Fruit fly (Drosophila melanogaster) whole organism, prepupa: Measurements from ENCODE around the gene CG2082.

Source experiments
- Blimp-1 ChIP-seq: fragments of 200-800 bp; sonication (Bioruptor generic); optimal IDR thresholded peaks from 3 replicates; lab custom pipeline; 2017; ENCODE audit warnings: missing biosample characterization, missing genetic modification characterization, mild to moderate bottlenecking, moderate library complexity, missing genetic modification reagents
- CG10631 ChIP-seq: fragments of 200-800 bp; sonication (Bioruptor generic); optimal IDR thresholded peaks from 2 replicates; lab custom pipeline; 2016; ENCODE audit warnings: missing biosample characterization, missing genetic modification characterization
- CG10669 ChIP-seq: fragments of 200-800 bp; sonication (Bioruptor generic); optimal IDR thresholded peaks from 3 replicates; lab custom pipeline; 2018; ENCODE audit warnings: missing biosample characterization, mild to moderate bottlenecking, missing genetic modification characterization, moderate library complexity
- CG11294 ChIP-seq: fragments of 200-800 bp; sonication (Bioruptor generic); IDR thresholded peaks from 2 replicates; pipeline ENCODE4 v1.3.6; 2022; ENCODE audit warnings: missing biosample characterization, missing genetic modification characterization
- CG11762 ChIP-seq: fragments of 200-800 bp; sonication (Bioruptor generic); optimal IDR thresholded peaks from 3 replicates; lab custom pipeline; 2016; ENCODE audit warnings: missing biosample characterization, missing genetic modification characterization; ENCODE audit not compliant: insufficient read depth
- CG1621 ChIP-seq: fragments of 200-800 bp; sonication (Bioruptor generic); optimal IDR thresholded peaks from 3 replicates; lab custom pipeline; 2018; ENCODE audit warnings: missing biosample characterization, mild to moderate bottlenecking, missing genetic modification characterization
- CG3032 ChIP-seq: fragments of 200-800 bp; optimal IDR thresholded peaks from 2 replicates; lab custom pipeline; 2019; ENCODE audit warnings: missing biosample characterization, mild to moderate bottlenecking, missing genetic modification characterization, moderate library complexity
- CG31627 ChIP-seq: fragments of 200-800 bp; sonication (Bioruptor generic); optimal IDR thresholded peaks from 3 replicates; lab custom pipeline; 2016; ENCODE audit warnings: missing biosample characterization, missing genetic modification characterization
- CG4318 ChIP-seq: fragments of 200-800 bp; sonication (Bioruptor generic); optimal IDR thresholded peaks from 3 replicates; lab custom pipeline; 2017; ENCODE audit warnings: missing biosample characterization, mild to moderate bottlenecking, missing genetic modification characterization
- CG6163 ChIP-seq: fragments of 200-800 bp; sonication (Bioruptor generic); IDR thresholded peaks from 3 replicates; pipeline ENCODE4 v1.3.6; 2022; ENCODE audit warnings: missing biosample characterization, missing genetic modification characterization
- CG6276 ChIP-seq: fragments of 200-800 bp; sonication (Bioruptor generic); optimal IDR thresholded peaks from 2 replicates; lab custom pipeline; 2017; ENCODE audit warnings: missing biosample characterization, mild to moderate bottlenecking, missing genetic modification characterization
- CG6854 ChIP-seq: fragments of 200-800 bp; sonication (Bioruptor generic); optimal IDR thresholded peaks from 2 replicates; lab custom pipeline; 2017; ENCODE audit warnings: missing biosample characterization, mild to moderate bottlenecking, missing genetic modification characterization
- CG7368 ChIP-seq: fragments of 200-800 bp; sonication (Bioruptor generic); optimal IDR thresholded peaks from 3 replicates; lab custom pipeline; 2016; ENCODE audit warnings: missing biosample characterization, missing genetic modification characterization
- CG8119 ChIP-seq: fragments of 200-800 bp; sonication (Bioruptor generic); IDR thresholded peaks from 3 replicates; pipeline ENCODE4 v1.3.6; 2022; ENCODE audit warnings: missing biosample characterization, missing genetic modification characterization
- CG8319 ChIP-seq: fragments of 200-800 bp; sonication (Bioruptor generic); optimal IDR thresholded peaks from 3 replicates; lab custom pipeline; 2016; ENCODE audit warnings: missing biosample characterization, missing genetic modification characterization
- CG8632 ChIP-seq: fragments of 200-800 bp; sonication (Bioruptor generic); optimal IDR thresholded peaks from 3 replicates; lab custom pipeline; 2016; ENCODE audit warnings: missing biosample characterization, missing genetic modification characterization
- Eip78C ChIP-seq: fragments of 200-800 bp; sonication (Bioruptor generic); peaks from one replicate; lab custom pipeline; 2016; ENCODE audit warnings: missing biosample characterization, missing genetic modification characterization
- Eip93F ChIP-seq: fragments of 200-800 bp; sonication (Bioruptor generic); optimal IDR thresholded peaks from 2 replicates; lab custom pipeline; 2016; ENCODE audit warnings: missing biosample characterization, mild to moderate bottlenecking, missing genetic modification characterization
- Ets96B ChIP-seq: fragments of 200-800 bp; optimal IDR thresholded peaks from 2 replicates; lab custom pipeline; 2019; ENCODE audit warnings: missing biosample characterization, mild to moderate bottlenecking, missing genetic modification characterization, moderate library complexity
- Hr4 ChIP-seq: fragments of 200-800 bp; sonication (Bioruptor generic); optimal IDR thresholded peaks from 3 replicates; lab custom pipeline; 2016; ENCODE audit warnings: missing biosample characterization, missing genetic modification characterization
- Sox14 ChIP-seq: fragments of 200-800 bp; sonication (Bioruptor generic); optimal IDR thresholded peaks from 3 replicates; lab custom pipeline; 2016; ENCODE audit warnings: missing biosample characterization, missing genetic modification characterization
- Sox15 ChIP-seq: fragments of 200-800 bp; sonication (Bioruptor generic); optimal IDR thresholded peaks from 3 replicates; lab custom pipeline; 2016; ENCODE audit warnings: missing biosample characterization, missing genetic modification characterization
- cyc ChIP-seq: fragments of 200-800 bp; sonication (Bioruptor generic); optimal IDR thresholded peaks from 3 replicates; lab custom pipeline; 2016; ENCODE audit warnings: missing biosample characterization, missing genetic modification characterization
- dac ChIP-seq: fragments of 200-800 bp; sonication (Bioruptor generic); optimal IDR thresholded peaks from 2 replicates; lab custom pipeline; 2017; ENCODE audit warnings: missing biosample characterization, mild to moderate bottlenecking, missing genetic modification characterization
- dsx ChIP-seq: fragments of 200-800 bp; optimal IDR thresholded peaks from 3 replicates; lab custom pipeline; 2019; ENCODE audit warnings: missing biosample characterization, mild to moderate bottlenecking, missing genetic modification characterization, moderate library complexity; ENCODE audit not compliant: poor library complexity, severe bottlenecking
- eg ChIP-seq: fragments of 200-800 bp; sonication (Bioruptor generic); IDR thresholded peaks from 3 replicates; pipeline ENCODE4 v1.3.6; 2022; ENCODE audit warnings: missing biosample characterization, missing genetic modification characterization
- esn ChIP-seq: fragments of 200-800 bp; sonication (Bioruptor generic); optimal IDR thresholded peaks from 2 replicates; lab custom pipeline; 2016; ENCODE audit warnings: missing biosample characterization, mild to moderate bottlenecking, missing genetic modification characterization, moderate library complexity
- fd59A ChIP-seq: fragments of 200-800 bp; sonication (Bioruptor generic); optimal IDR thresholded peaks from 2 replicates; lab custom pipeline; 2017; ENCODE audit warnings: missing biosample characterization, mild to moderate bottlenecking, missing genetic modification characterization, missing genetic modification reagents
- fkh ChIP-seq: fragments of 200-800 bp; sonication (Bioruptor generic); optimal IDR thresholded peaks from 3 replicates; lab custom pipeline; 2017; ENCODE audit warnings: missing biosample characterization, mild to moderate bottlenecking, missing genetic modification characterization, moderate library complexity
- lz ChIP-seq: fragments of 200-800 bp; sonication (Bioruptor generic); optimal IDR thresholded peaks from 3 replicates; lab custom pipeline; 2016; ENCODE audit warnings: missing biosample characterization, missing genetic modification characterization
- salr ChIP-seq, 2 experiments: fragments of 200-800 bp; sonication (Bioruptor generic); optimal IDR thresholded peaks; 3 replicates each; lab custom pipeline; 2016 to 2018; ENCODE audit warnings: missing biosample characterization in 2 of 2, missing genetic modification characterization in 2 of 2, mild to moderate bottlenecking in 1 of 2
- ss ChIP-seq, 2 experiments: fragments of 200-800 bp; sonication (Bioruptor generic); optimal IDR thresholded peaks; 2 replicates in 1 of 2; 3 replicates in 1 of 2; lab custom pipeline; 2017 to 2018; ENCODE audit warnings: mild to moderate bottlenecking in 2 of 2, missing biosample characterization in 2 of 2, missing genetic modification characterization in 2 of 2, moderate library complexity in 1 of 2
- svp ChIP-seq: fragments of 200-800 bp; sonication (Bioruptor generic); peaks from one replicate; lab custom pipeline; 2016; ENCODE audit warnings: missing biosample characterization, missing genetic modification characterization
- topi ChIP-seq: fragments of 200-800 bp; sonication (Bioruptor generic); optimal IDR thresholded peaks from 3 replicates; lab custom pipeline; 2016; ENCODE audit warnings: missing biosample characterization, missing genetic modification characterization

The CG2082 gene

dm6 chr3R:5754594-5754993 is 26.3 kb downstream of the CG2082 start, which contains the start of gene Dcps:
TSS of gene Dcps (minus strand) at chr3R:5754774.
- no peak for TF ChIP-seq Ets96B
- no peak for TF ChIP-seq dac
- no peak for TF ChIP-seq CG6854 (GFP tag; lab: Kevin White, UChicago)
- TF ChIP-seq Sox15 (GFP tag; lab: Kevin White, UChicago) = no peak
- TF ChIP-seq CG8319 (GFP tag; lab: Kevin White, UChicago) = no peak
- TF ChIP-seq Hr4 = no peak

- peak; percentile 64 for TF ChIP-seq fkh (GFP tag; lab: Kevin White, UChicago)
- no peak for TF ChIP-seq CG6163
- TF ChIP-seq, all 60 proteins: peak for 1
Observed at dm6 chr3R:5746646-5747045, 34.2 kb downstream of the CG2082 start.

dm6 chr3R:5742278-5743196 is 38.3 kb downstream of the CG2082 start, which contains the start of the genes Sym and Madm:
TSS of gene Sym (minus strand) at chr3R:5742476.
TSS of gene Madm (plus strand) at chr3R:5742510.
- TF ChIP-seq CG7368 = no peak
- TF ChIP-seq Blimp-1 (GFP tag; lab: Kevin White, UChicago) = no peak
- no peak for TF ChIP-seq fd59A (GFP tag; lab: Kevin White, UChicago)
- no peak for TF ChIP-seq CG10669
- TF ChIP-seq Eip93F = no peak
- TF ChIP-seq cyc = peak; percentile 41
- TF ChIP-seq CG8119 (GFP tag; lab: Robert Waterston, UW) = 0 out of 3 replicates have a peak, but pooled peaks have one; percentile 22
- TF ChIP-seq CG8319 (GFP tag; lab: Kevin White, UChicago) = no peak
- TF ChIP-seq CG4318 (GFP tag; lab: Kevin White, UChicago) = no peak
- peak; percentile 20 for TF ChIP-seq fkh (GFP tag; lab: Kevin White, UChicago)
- TF ChIP-seq CG10631 (GFP tag; lab: Kevin White, UChicago) = no peak
- peak; percentile 41 for TF ChIP-seq Sox14
- no peak for TF ChIP-seq salr (GFP tag; optimal IDR thresholded peaks at IDR 0.05; lab: Kevin White, UChicago)
- TF ChIP-seq lz = peak; percentile 25
- TF ChIP-seq esn = peak; percentile 49
- no peak for TF ChIP-seq CG11762 (GFP tag; lab: Kevin White, UChicago)
- TF ChIP-seq svp = peak; percentile 72
- peak; percentile 76 for TF ChIP-seq Eip78C (GFP tag; lab: Kevin White, UChicago)
- TF ChIP-seq Ets96B = peak; percentile 10
- TF ChIP-seq CG1621 (tag; lab: Kevin White, UChicago) = peak; percentile 42
- no peak for TF ChIP-seq CG8632 (GFP tag; lab: Kevin White, UChicago)
- peak; percentile 55 for TF ChIP-seq CG31627
- no peak for TF ChIP-seq dsx (GFP tag; lab: Kevin White, UChicago)
- TF ChIP-seq topi = peak; percentile 39
- TF ChIP-seq CG11294 (GFP tag; lab: Robert Waterston, UW) = no peak
- TF ChIP-seq CG3032 (tag; lab: Kevin White, UChicago) = peak; percentile 26
- TF ChIP-seq ss (GFP tag; optimal IDR thresholded peaks at IDR 0.05; lab: Kevin White, UChicago) = no peak

dm6 chr3R:5737263-5737662 is 43.6 kb downstream of the CG2082 start:
- 0 out of 3 replicates have a peak, but pooled peaks have one; percentile 12 for TF ChIP-seq eg (GFP tag; lab: Robert Waterston, UW)
- peak; percentile 95 for TF ChIP-seq svp
- no peak for TF ChIP-seq CG7368
- TF ChIP-seq Blimp-1 (GFP tag; lab: Kevin White, UChicago) = no peak
- peak in 1 of 2 experiments; percentile 62 for TF ChIP-seq ss (GFP tag; optimal IDR thresholded peaks at IDR 0.05; lab: Kevin White, UChicago)
- TF ChIP-seq Eip78C (GFP tag; lab: Kevin White, UChicago) = peak; percentile 60
- TF ChIP-seq CG8632 (GFP tag; lab: Kevin White, UChicago) = no peak
- no peak for TF ChIP-seq CG1621 (tag; lab: Kevin White, UChicago)
- no peak for TF ChIP-seq CG11762 (GFP tag; lab: Kevin White, UChicago)
- no peak for TF ChIP-seq CG6276
